Worm (Caenorhabditis elegans) whole organism, L1 larva: Measurements from ENCODE around the gene pcp-1.

Source experiments
- Y116A8C.19 ChIP-seq: sonication (generic microtip); optimal IDR thresholded peaks from 2 replicates; lab custom pipeline; 2016; ENCODE audit warnings: missing compliant biosample characterization, missing genetic modification characterization, borderline replicate concordance
- aly-2 ChIP-seq: fragments of 150-350 bp; optimal IDR thresholded peaks from 2 replicates; lab custom pipeline; 2014; ENCODE audit warnings: missing biosample characterization, missing genetic modification characterization
- dpl-1 ChIP-seq, 3 experiments: fragments of 150-350 bp in 2 of 3; sonication (generic microtip) in 1 of 3; optimal IDR thresholded peaks; 2 replicates each; lab custom pipeline; 2014 to 2017; ENCODE audit warnings: missing biosample characterization in 3 of 3, missing genetic modification characterization in 3 of 3, missing genetic modification reagents in 3 of 3
- lin-15B ChIP-seq: fragments of 150-350 bp; sonication (generic microtip); optimal IDR thresholded peaks from 3 replicates; lab custom pipeline; 2014; ENCODE audit warnings: missing biosample characterization, missing genetic modification characterization
- lin-35 ChIP-seq, 2 experiments: fragments of 150-350 bp; optimal IDR thresholded peaks; 2 replicates each; lab custom pipeline; 2014; ENCODE audit warnings: missing biosample characterization in 2 of 2, missing genetic modification characterization in 2 of 2, missing genetic modification reagents in 2 of 2
- lin-39 ChIP-seq: fragments of 150-350 bp; optimal IDR thresholded peaks from 2 replicates; lab custom pipeline; 2014; ENCODE audit warnings: missing biosample characterization, missing genetic modification reagents, missing genetic modification characterization
- nhr-237 ChIP-seq: fragments of 150-350 bp; optimal IDR thresholded peaks from 2 replicates; lab custom pipeline; 2014; ENCODE audit warnings: missing biosample characterization, missing genetic modification characterization
- pqm-1 ChIP-seq: sonication (generic microtip); optimal IDR thresholded peaks from 3 replicates; lab custom pipeline; 2017; ENCODE audit warnings: missing biosample characterization, missing genetic modification characterization
- snpc-4 ChIP-seq: fragments of 150-350 bp; optimal IDR thresholded peaks from 2 replicates; lab custom pipeline; 2014; ENCODE audit warnings: missing biosample characterization, missing genetic modification characterization
- sptf-1 ChIP-seq: fragments of 150-350 bp; optimal IDR thresholded peaks from 2 replicates; lab custom pipeline; 2014; ENCODE audit warnings: missing biosample characterization, missing genetic modification characterization
- tbx-2 ChIP-seq: sonication (generic microtip); optimal IDR thresholded peaks from 2 replicates; lab custom pipeline; 2016; ENCODE audit warnings: missing genetic modification characterization, missing compliant biosample characterization
- unc-62 ChIP-seq: fragments of 150-350 bp; optimal IDR thresholded peaks from 2 replicates; lab custom pipeline; 2014; ENCODE audit warnings: missing biosample characterization, missing genetic modification reagents, missing genetic modification characterization

ce11 chrIII:7736003-7736402 is 22.7 kb upstream of the pcp-1 start:
- TF ChIP-seq aly-2 (no peak), lin-15B (tag; lab: Kevin White, UChicago) (no peak), snpc-4 (tag; lab: Kevin White, UChicago) (no peak), Y116A8C.19 (no peak), nhr-237 (tag; lab: Kevin White, UChicago) (no peak), pqm-1 (tag; lab: Kevin White, UChicago) (no peak), tbx-2 (no peak), lin-39 (no peak), sptf-1 (tag; lab: Kevin White, UChicago) (no peak), unc-62 (no peak), dpl-1 (GFP tag; optimal IDR thresholded peaks at IDR 0.05; lab: Kevin White, UChicago) (no peak), lin-35 (GFP tag; optimal IDR thresholded peaks at IDR 0.05; lab: Kevin White, UChicago) (no peak)
